Worm (Caenorhabditis elegans) whole organism, L1 larva: ENCODE measurements around the gene srh-287.

ENCODE experiments used
- C04F5.9 ChIP-seq: sonication (generic microtip); optimal IDR thresholded peaks from 2 replicates; lab custom pipeline; 2016; ENCODE audit warnings: missing genetic modification characterization, missing compliant biosample characterization
- C34B4.2 ChIP-seq: sonication (generic microtip); optimal IDR thresholded peaks from 2 replicates; lab custom pipeline; 2017; ENCODE audit warnings: mild to moderate bottlenecking, missing genetic modification characterization, missing compliant biosample characterization
- Y116A8C.19 ChIP-seq: sonication (generic microtip); optimal IDR thresholded peaks from 2 replicates; lab custom pipeline; 2016; ENCODE audit warnings: missing compliant biosample characterization, missing genetic modification characterization, borderline replicate concordance
- aha-1 ChIP-seq: fragments of 150-350 bp; optimal IDR thresholded peaks from 2 replicates; lab custom pipeline; 2014; ENCODE audit warnings: missing biosample characterization, missing genetic modification characterization
- ceh-88 ChIP-seq: fragments of 200-800 bp; sonication (Bioruptor generic); IDR thresholded peaks from 2 replicates; pipeline ENCODE4 v1.3.6; 2022; ENCODE audit warnings: missing genetic modification characterization, missing compliant biosample characterization
- ceh-90 ChIP-seq: sonication (generic microtip); optimal IDR thresholded peaks from 2 replicates; lab custom pipeline; 2016; ENCODE audit warnings: missing genetic modification characterization, missing compliant biosample characterization
- efl-1 ChIP-seq, 4 experiments: fragments of 150-350 bp; optimal IDR thresholded peaks in 3 of 4; peaks in 1 of 4; 1 replicate in 1 of 4; 2 replicates in 3 of 4; lab custom pipeline; 2014; ENCODE audit warnings: missing biosample characterization in 2 of 4, missing genetic modification characterization in 2 of 4, missing genetic modification reagents in 2 of 4
- elt-2 ChIP-seq: sonication (generic microtip); optimal IDR thresholded peaks from 2 replicates; lab custom pipeline; 2016; ENCODE audit warnings: missing genetic modification characterization, mild to moderate bottlenecking, inconsistent platforms, missing compliant biosample characterization, missing genetic modification reagents
- fkh-10 ChIP-seq: sonication (generic microtip); optimal IDR thresholded peaks from 2 replicates; lab custom pipeline; 2017; ENCODE audit warnings: missing biosample characterization, missing genetic modification reagents, missing genetic modification characterization
- fos-1 ChIP-seq: fragments of 150-350 bp; optimal IDR thresholded peaks from 2 replicates; lab custom pipeline; 2014; ENCODE audit warnings: missing biosample characterization, missing genetic modification characterization
- jun-1 ChIP-seq: fragments of 150-350 bp; optimal IDR thresholded peaks from 2 replicates; lab custom pipeline; 2014; ENCODE audit warnings: missing biosample characterization, missing genetic modification reagents, missing genetic modification characterization
- lin-13 ChIP-seq: fragments of 150-350 bp; optimal IDR thresholded peaks from 2 replicates; lab custom pipeline; 2014; ENCODE audit warnings: missing biosample characterization, missing genetic modification reagents, missing genetic modification characterization
- lin-14 ChIP-seq: fragments of 200-800 bp; sonication (Bioruptor generic); optimal IDR thresholded peaks from 2 replicates; lab custom pipeline; 2018; ENCODE audit warnings: mild to moderate bottlenecking, missing genetic modification characterization, moderate library complexity, missing compliant biosample characterization
- lin-39 ChIP-seq: fragments of 150-350 bp; optimal IDR thresholded peaks from 2 replicates; lab custom pipeline; 2014; ENCODE audit warnings: missing biosample characterization, missing genetic modification reagents, missing genetic modification characterization
- lsy-2 ChIP-seq, 2 experiments: fragments of 150-350 bp; optimal IDR thresholded peaks; 2 replicates each; lab custom pipeline; 2014; ENCODE audit warnings: missing biosample characterization in 2 of 2, missing genetic modification characterization in 2 of 2
- mdl-1 ChIP-seq, 2 experiments: fragments of 150-350 bp; optimal IDR thresholded peaks; 2 replicates each; lab custom pipeline; 2014 to 2017; ENCODE audit warnings: missing biosample characterization in 2 of 2, missing genetic modification characterization in 2 of 2, inconsistent platforms in 1 of 2
- mep-1 ChIP-seq: fragments of 150-350 bp; optimal IDR thresholded peaks from 2 replicates; lab custom pipeline; 2014; ENCODE audit warnings: missing biosample characterization, missing genetic modification characterization
- nhr-11 ChIP-seq: fragments of 150-350 bp; optimal IDR thresholded peaks from 2 replicates; lab custom pipeline; 2014; ENCODE audit warnings: missing biosample characterization, missing genetic modification characterization
- nhr-47 ChIP-seq: sonication (generic microtip); optimal IDR thresholded peaks from 2 replicates; lab custom pipeline; 2016; ENCODE audit warnings: mild to moderate bottlenecking, missing genetic modification characterization, moderate library complexity, missing compliant biosample characterization
- nhr-71 ChIP-seq: sonication (generic microtip); optimal IDR thresholded peaks from 2 replicates; lab custom pipeline; 2016; ENCODE audit warnings: mild to moderate bottlenecking, missing genetic modification characterization, moderate library complexity, missing compliant biosample characterization
- nhr-77 ChIP-seq: fragments of 150-350 bp; optimal IDR thresholded peaks from 2 replicates; lab custom pipeline; 2014; ENCODE audit warnings: missing biosample characterization, missing genetic modification characterization
- nhr-90 ChIP-seq: sonication (generic microtip); optimal IDR thresholded peaks from 2 replicates; lab custom pipeline; 2016; ENCODE audit warnings: mild to moderate bottlenecking, missing genetic modification characterization, missing compliant biosample characterization; ENCODE audit not compliant: poor library complexity
- pax-3 ChIP-seq: fragments of 200-800 bp; sonication (Bioruptor generic); optimal IDR thresholded peaks from 2 replicates; lab custom pipeline; 2018; ENCODE audit warnings: mild to moderate bottlenecking, missing genetic modification characterization, moderate library complexity, missing compliant biosample characterization
- rnt-1 ChIP-seq: sonication (generic microtip); optimal IDR thresholded peaks from 2 replicates; lab custom pipeline; 2016; ENCODE audit warnings: mild to moderate bottlenecking, missing genetic modification characterization, moderate library complexity, missing compliant biosample characterization
- skn-1 ChIP-seq: fragments of 150-350 bp; optimal IDR thresholded peaks from 2 replicates; lab custom pipeline; 2014; ENCODE audit warnings: missing biosample characterization, missing genetic modification characterization
- snu-23 ChIP-seq: sonication (generic microtip); optimal IDR thresholded peaks from 2 replicates; lab custom pipeline; 2016; ENCODE audit warnings: missing genetic modification characterization, missing compliant biosample characterization
- swsn-7 ChIP-seq: sonication (generic microtip); optimal IDR thresholded peaks from 2 replicates; lab custom pipeline; 2016; ENCODE audit warnings: missing genetic modification characterization, missing compliant biosample characterization
- tlp-1 ChIP-seq: fragments of 150-350 bp; optimal IDR thresholded peaks from 2 replicates; lab custom pipeline; 2014; ENCODE audit warnings: missing biosample characterization, missing genetic modification characterization
- unc-30 ChIP-seq: sonication (generic microtip); optimal IDR thresholded peaks from 2 replicates; lab custom pipeline; 2017; ENCODE audit warnings: missing biosample characterization, missing genetic modification characterization
- unc-98 ChIP-seq: fragments of 200-800 bp; sonication (Bioruptor generic); IDR thresholded peaks from 2 replicates; pipeline ENCODE4 v1.3.6; 2022; ENCODE audit warnings: missing genetic modification characterization, missing compliant biosample characterization
- vab-15 ChIP-seq: sonication (generic microtip); optimal IDR thresholded peaks from 2 replicates; lab custom pipeline; 2017; ENCODE audit warnings: missing genotype, mild to moderate bottlenecking, missing genetic modification characterization, missing compliant biosample characterization
- xbp-1 ChIP-seq: sonication (generic microtip); optimal IDR thresholded peaks from 2 replicates; lab custom pipeline; 2016; ENCODE audit warnings: missing genetic modification characterization, missing compliant biosample characterization
- ztf-11 ChIP-seq, 2 experiments: sonication (generic microtip); optimal IDR thresholded peaks; 2 replicates each; lab custom pipeline; 2016 to 2017; ENCODE audit warnings: missing genetic modification characterization in 2 of 2, missing biosample characterization in 1 of 2, missing compliant biosample characterization in 1 of 2

The srh-287 gene

ce11 chrV:17754999-17755398 lies 45.6 kb upstream of the srh-287 start:
- TF ChIP-seq lin-13 (GFP tag; lab: Kevin White, UChicago) (no peak), elt-2 (tag; lab: Kevin White, UChicago) (peak; percentile 52), snu-23 (no peak), tlp-1 (tag; lab: Kevin White, UChicago) (peak; percentile 32), fkh-10 (GFP tag; lab: Kevin White, UChicago) (no peak), nhr-90 (no peak)

- TF ChIP-seq pax-3 (tag; lab: Kevin White, UChicago) (no peak), jun-1 (tag; lab: Kevin White, UChicago) (no peak), nhr-11 (tag; lab: Kevin White, UChicago) (no peak), vab-15 (tag; lab: Kevin White, UChicago) (no peak)
Observed at ce11 chrV:17755592-17755991, 45.0 kb upstream of the srh-287 start, which contains the start of gene pgp-9. TSS of gene pgp-9 (plus strand) at chrV:17755892.

ce11 chrV:17765077-17765476 lies 35.6 kb upstream of the srh-287 start, which contains the start of the genes C47A10.16 and srh-283:
TSS of gene C47A10.16 (minus strand) at chrV:17765177.
TSS of gene srh-283 (plus strand) at chrV:17765348.
- TF ChIP-seq fos-1 (tag; lab: Kevin White, UChicago), result no peak
- no peak for TF ChIP-seq ceh-90 (tag; lab: Kevin White, UChicago)
- TF ChIP-seq nhr-47 (tag; lab: Kevin White, UChicago), result no peak
- no peak for TF ChIP-seq efl-1 (optimal IDR thresholded peaks at IDR 0.05; lab: Kevin White, UChicago)
- TF ChIP-seq efl-1 (GFP tag; optimal IDR thresholded peaks at IDR 0.05 in 1 of 2; lab: Kevin White, UChicago), result no peak
- TF ChIP-seq ceh-88 (GFP tag; lab: Robert Waterston, UW), result no peak
- no peak for TF ChIP-seq mep-1 (tag; lab: Kevin White, UChicago)
- no peak for TF ChIP-seq lin-39 (tag; lab: Kevin White, UChicago)
- TF ChIP-seq rnt-1 (tag; lab: Kevin White, UChicago), result no peak
- no peak for TF ChIP-seq xbp-1 (tag; lab: Kevin White, UChicago)

DNA sequence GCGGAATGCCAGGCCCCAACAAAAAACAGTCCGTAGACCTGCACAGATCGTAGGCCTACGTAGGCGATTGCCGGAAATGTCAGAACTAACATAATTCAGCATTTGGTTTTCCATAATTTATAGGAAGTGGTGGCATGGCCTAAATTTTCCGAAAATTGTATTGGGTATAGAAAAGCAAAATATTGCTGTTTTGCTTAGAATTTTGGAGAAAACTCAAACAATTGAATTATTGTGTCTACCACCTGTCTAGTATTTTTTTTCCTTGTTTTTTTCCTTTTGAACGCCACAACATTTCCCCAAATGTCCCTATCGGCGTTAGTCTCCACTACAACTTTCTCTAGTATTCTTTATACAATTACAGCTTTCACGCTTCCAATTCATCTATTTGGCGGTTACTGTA lies 33.4 kb upstream of the srh-287 start, which contains the start of gene srh-284:
TSS of gene srh-284 (plus strand) at position 301 of the 400 bp plus-strand sequence.
- TF ChIP-seq skn-1 (tag; lab: Kevin White, UChicago) (no peak), C04F5.9 (tag; lab: Kevin White, UChicago) (no peak), efl-1 (optimal IDR thresholded peaks at IDR 0.05; lab: Kevin White, UChicago) (no peak), efl-1 (GFP tag; optimal IDR thresholded peaks at IDR 0.05 in 1 of 2; lab: Kevin White, UChicago) (no peak), jun-1 (tag; lab: Kevin White, UChicago) (no peak), swsn-7 (tag; lab: Kevin White, UChicago) (no peak), lin-39 (tag; lab: Kevin White, UChicago) (no peak), fos-1 (tag; lab: Kevin White, UChicago) (no peak), lsy-2 (tag; optimal IDR thresholded peaks at IDR 0.05; lab: Kevin White, UChicago) (no peak), aha-1 (tag; lab: Kevin White, UChicago) (no peak), ztf-11 (tag; optimal IDR thresholded peaks at IDR 0.05; lab: Kevin White, UChicago) (no peak), unc-30 (tag; lab: Kevin White, UChicago) (no peak), Y116A8C.19 (no peak), nhr-71 (no peak), ceh-90 (tag; lab: Kevin White, UChicago) (no peak)

DNA sequence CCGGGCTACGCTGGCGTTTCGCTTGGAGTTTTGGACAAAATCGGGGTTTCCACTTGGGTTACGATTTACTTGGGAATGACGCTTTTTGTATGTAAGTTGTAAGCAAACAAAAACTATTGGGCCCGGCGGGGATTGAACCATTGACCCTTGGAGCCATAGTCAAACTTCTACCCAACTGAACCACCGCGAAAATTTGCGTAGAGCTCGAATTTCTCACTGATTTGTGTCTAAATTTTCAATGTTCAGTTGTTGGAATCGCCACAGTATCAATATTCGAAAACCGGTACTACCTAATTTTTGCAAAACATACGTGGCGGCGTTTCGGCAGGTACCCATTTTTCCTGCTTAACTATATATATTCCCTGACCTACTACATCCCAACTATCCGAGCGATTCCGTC lies 32.9 kb upstream of the srh-287 start:
- no peak for TF ChIP-seq C04F5.9 (tag; lab: Kevin White, UChicago)
- TF ChIP-seq swsn-7 (tag; lab: Kevin White, UChicago), result no peak
- TF ChIP-seq unc-98 (GFP tag; lab: Robert Waterston, UW), result no peak
- no peak for TF ChIP-seq efl-1 (optimal IDR thresholded peaks at IDR 0.05; lab: Kevin White, UChicago)
- no peak for TF ChIP-seq efl-1 (GFP tag; optimal IDR thresholded peaks at IDR 0.05 in 1 of 2; lab: Kevin White, UChicago)
- TF ChIP-seq nhr-77, result no peak
- no peak for TF ChIP-seq jun-1 (tag; lab: Kevin White, UChicago)
- TF ChIP-seq lin-14 (GFP tag; lab: Kevin White, UChicago), result no peak
- TF ChIP-seq C34B4.2 (tag; lab: Kevin White, UChicago), result no peak
- no peak for TF ChIP-seq mdl-1 (tag; optimal IDR thresholded peaks at IDR 0.05; lab: Kevin White, UChicago)
- TF ChIP-seq, all 84 proteins: peak for 0
